In the genomic region with DNA sequence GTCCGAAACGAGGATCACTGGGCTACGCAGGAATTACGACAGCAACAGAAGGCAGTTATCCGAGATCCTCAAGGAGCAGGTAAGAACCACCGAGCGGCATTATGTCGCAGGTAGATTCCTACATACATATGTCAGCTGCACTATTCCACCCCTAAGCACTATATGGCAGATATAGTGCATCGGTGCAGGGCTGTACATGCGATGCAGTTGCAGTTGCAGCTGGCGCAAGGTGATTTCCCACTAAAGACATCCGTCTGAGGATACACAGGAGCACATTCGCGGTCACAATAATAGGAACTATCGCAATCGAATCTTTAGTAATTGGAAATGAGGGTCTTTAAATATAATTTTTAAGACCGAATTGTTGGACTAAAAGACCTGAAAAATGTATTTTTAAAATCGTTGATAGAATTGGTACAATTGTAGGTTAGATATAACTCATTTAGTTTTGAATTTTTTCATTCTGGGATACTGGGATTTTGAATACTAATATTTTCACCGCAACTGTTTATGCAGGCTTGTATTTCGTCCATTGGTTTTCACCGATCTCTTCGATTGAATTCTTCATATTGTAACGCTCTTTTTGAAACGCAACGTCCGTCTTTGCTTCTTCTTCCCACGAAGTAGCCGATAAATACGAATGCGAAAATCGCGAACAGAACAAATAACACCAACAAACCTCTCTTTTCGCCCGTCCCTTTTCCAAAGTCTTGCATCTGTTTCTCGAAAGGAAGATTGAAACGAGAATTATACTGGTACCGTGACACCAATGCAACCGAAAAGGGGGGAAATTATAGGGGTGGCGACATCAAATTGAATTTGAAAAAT, we compare ENCODE assay signal across 1 fruit fly cellular context.
TF ChIP-seq lines count a peak whose summit lies in the region.

No protein-coding gene starts in this region.

TF ChIP-seq in whole organism, embryonic, 481 proteins besides CTCF, POLR2A, EP300 and RAD21 (continued from another document):
- TF ChIP-seq gt (GFP tag; IDR thresholded peaks at IDR 0.05; lab: Robert Waterston, UW) (no peak), CG9437 (GFP tag; optimal IDR thresholded peaks at IDR 0.05; lab: Kevin White, UChicago) (no peak), CG8359 (GFP tag; optimal IDR thresholded peaks at IDR 0.05; lab: Kevin White, UChicago; ENCODE audit: borderline replicate concordance) (no peak), Scr (GFP tag; IDR thresholded peaks at IDR 0.05; lab: Robert Waterston, UW; ENCODE audit: partially characterized antibody) (no peak), unpg (GFP tag; optimal IDR thresholded peaks at IDR 0.05; lab: Kevin White, UChicago) (peak; percentile 27), Sin3A (optimal IDR thresholded peaks at IDR 0.05; lab: Kevin White, UChicago) (no peak), lilli (GFP tag; optimal IDR thresholded peaks at IDR 0.05; lab: Kevin White, UChicago) (no peak), HLHmδ (GFP tag; optimal IDR thresholded peaks at IDR 0.05; lab: Kevin White, UChicago) (no peak), da (GFP tag; optimal IDR thresholded peaks at IDR 0.05; lab: Kevin White, UChicago) (peak; percentile 90), lab (GFP tag; optimal IDR thresholded peaks at IDR 0.05; lab: Kevin White, UChicago) (no peak), fd96Cb (tag; optimal IDR thresholded peaks at IDR 0.05; lab: Kevin White, UChicago) (peak; percentile 12), ash1 (GFP tag; optimal IDR thresholded peaks at IDR 0.05; lab: Kevin White, UChicago) (no peak), row (GFP tag; IDR thresholded peaks at IDR 0.05; lab: Robert Waterston, UW) (peak; percentile 54), Mrtf (GFP tag; IDR thresholded peaks at IDR 0.05; lab: Robert Waterston, UW) (no peak), CG1602 (GFP tag; optimal IDR thresholded peaks at IDR 0.05; lab: Kevin White, UChicago) (no peak), CG4820 (GFP tag; optimal IDR thresholded peaks at IDR 0.05; lab: Kevin White, UChicago) (peak; percentile 30), CG32772 (GFP tag; IDR thresholded peaks at IDR 0.05; lab: Robert Waterston, UW) (no peak), MESR4 (GFP tag; optimal IDR thresholded peaks at IDR 0.05; lab: Kevin White, UChicago) (no peak), dpn (GFP tag; optimal IDR thresholded peaks at IDR 0.05; lab: Kevin White, UChicago) (peak in 1 of 2 experiments; percentile 5), GATAe (GFP tag; conservative IDR thresholded peaks at IDR 0.05; lab: Robert Waterston, UW) (no peak), CG42726 (GFP tag; IDR thresholded peaks at IDR 0.05; lab: Robert Waterston, UW; ENCODE audit: partially characterized antibody) (no peak), psq (GFP tag; optimal IDR thresholded peaks at IDR 0.05; lab: Kevin White, UChicago) (no peak), CG4360 (GFP tag; IDR thresholded peaks at IDR 0.05; lab: Robert Waterston, UW) (no peak), CG5245 (GFP tag; optimal IDR thresholded peaks at IDR 0.05; lab: Kevin White, UChicago) (no peak), CG6765 (GFP tag; optimal IDR thresholded peaks at IDR 0.05; lab: Kevin White, UChicago) (no peak), MTF-1 (GFP tag; optimal IDR thresholded peaks at IDR 0.05; lab: Kevin White, UChicago; ENCODE audit: borderline replicate concordance) (no peak), ken (GFP tag; IDR thresholded peaks at IDR 0.05; lab: Robert Waterston, UW) (0 out of 3 replicates have a peak, but pooled peaks have one; percentile 13), luna (GFP tag; optimal IDR thresholded peaks at IDR 0.05; lab: Kevin White, UChicago) (no peak), CG12769 (tag; optimal IDR thresholded peaks at IDR 0.05; lab: Kevin White, UChicago) (no peak), Ada2b (GFP tag; IDR thresholded peaks at IDR 0.05; lab: Robert Waterston, UW) (no peak), CG32767 (GFP tag; IDR thresholded peaks at IDR 0.05; lab: Robert Waterston, UW) (no peak), CG12236 (GFP tag; optimal IDR thresholded peaks at IDR 0.05; lab: Kevin White, UChicago) (peak; percentile 6), CG7556 (GFP tag; optimal IDR thresholded peaks at IDR 0.05; lab: Kevin White, UChicago) (no peak), Jarid2 (GFP tag; optimal IDR thresholded peaks at IDR 0.05; lab: Kevin White, UChicago) (no peak), CG2678 (tag; optimal IDR thresholded peaks at IDR 0.05; lab: Kevin White, UChicago) (no peak), CG9797 (GFP tag; optimal IDR thresholded peaks at IDR 0.05; lab: Kevin White, UChicago) (no peak), CG5953 (GFP tag; IDR thresholded peaks at IDR 0.05; lab: Robert Waterston, UW) (no peak), usp (GFP tag; optimal IDR thresholded peaks at IDR 0.05; lab: Kevin White, UChicago) (no peak), CG13624 (GFP tag; optimal IDR thresholded peaks at IDR 0.05; lab: Kevin White, UChicago) (no peak), Nf-YB (GFP tag; optimal IDR thresholded peaks at IDR 0.05; lab: Kevin White, UChicago) (no peak), CG10147 (GFP tag; optimal IDR thresholded peaks at IDR 0.05; lab: Kevin White, UChicago) (no peak), CG15073 (GFP tag; optimal IDR thresholded peaks at IDR 0.05; lab: Kevin White, UChicago) (no peak), ac (GFP tag; optimal IDR thresholded peaks at IDR 0.05; lab: Kevin White, UChicago) (peak; percentile 99), unc-4 (GFP tag; IDR thresholded peaks at IDR 0.05; lab: Robert Waterston, UW; ENCODE audit: partially characterized antibody) (no peak), tx (GFP tag; optimal IDR thresholded peaks at IDR 0.05; lab: Kevin White, UChicago) (peak; percentile 10)
